Fruit fly (Drosophila melanogaster): ENCODE measurements around the gene CG8945.
A peak's percentile ranks its signal among the peaks of the same experiment; 100 is the strongest.

Gene CG8945

DNA sequence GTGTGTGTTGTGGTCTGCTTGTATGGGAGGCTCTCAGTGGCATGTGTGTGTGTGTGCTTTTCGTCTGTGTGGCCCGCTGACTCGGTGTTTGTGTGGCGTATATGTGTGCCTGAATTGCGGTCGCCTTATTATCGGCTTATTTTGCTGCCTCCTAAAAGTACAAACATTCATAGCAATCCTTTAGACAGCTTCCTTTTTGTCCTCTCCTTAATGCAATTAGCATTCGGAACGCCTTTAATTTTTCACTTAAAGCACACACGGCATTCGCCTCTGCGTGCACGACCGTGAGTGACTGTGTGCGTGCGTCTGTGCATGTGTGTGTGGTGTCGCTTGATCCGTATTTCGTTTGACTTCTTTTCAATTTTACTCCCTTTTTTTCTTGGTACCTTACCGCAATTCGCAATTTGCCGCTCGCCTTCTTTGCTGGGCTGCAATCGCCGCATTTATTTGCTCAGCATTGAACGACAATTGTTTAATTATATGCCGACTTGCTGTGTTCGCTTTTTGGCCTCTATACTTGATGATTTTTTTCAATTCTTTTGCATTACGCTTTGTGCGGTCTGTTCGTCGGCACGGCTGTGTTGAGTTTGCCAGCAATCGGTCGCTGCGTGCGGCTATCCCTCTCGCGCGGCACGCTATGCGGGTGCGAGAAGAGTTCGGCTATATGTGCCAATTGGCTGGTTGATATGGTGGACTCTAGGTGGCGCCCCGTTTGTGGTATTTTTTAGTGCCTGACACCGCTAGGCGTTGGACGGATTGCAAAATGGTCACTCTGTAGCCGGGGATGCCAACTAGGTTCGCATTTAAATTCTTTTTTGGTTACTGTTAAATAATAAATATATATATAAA is 10.0 kb downstream of the CG8945 start, which contains the start of gene wcy (continued):
- TF ChIP-seq CG10209 (GFP tag; optimal IDR thresholded peaks at IDR 0.05), result no peak
- no peak for TF ChIP-seq CG7786 (GFP tag; optimal IDR thresholded peaks at IDR 0.05)
- no peak for TF ChIP-seq Stat92E (GFP tag; optimal IDR thresholded peaks at IDR 0.05)
- TF ChIP-seq Ssrp (tag; optimal IDR thresholded peaks at IDR 0.05), result no peak
- peak; percentile 55 for TF ChIP-seq CG17186 (GFP tag; optimal IDR thresholded peaks at IDR 0.05)
- no peak for TF ChIP-seq chm (GFP tag; IDR thresholded peaks at IDR 0.05)
- no peak for TF ChIP-seq CG3407 (GFP tag; optimal IDR thresholded peaks at IDR 0.05)
- TF ChIP-seq YL-1 (GFP tag; optimal IDR thresholded peaks at IDR 0.05), result peak; percentile 38
- TF ChIP-seq CG15601 (tag; optimal IDR thresholded peaks at IDR 0.05), result no peak
- no peak for TF ChIP-seq trh (GFP tag; optimal IDR thresholded peaks at IDR 0.05)
- no peak for TF ChIP-seq Asciz (GFP tag; optimal IDR thresholded peaks at IDR 0.05)
- TF ChIP-seq Max (GFP tag; optimal IDR thresholded peaks at IDR 0.05), result no peak
- TF ChIP-seq CG33213 (GFP tag; optimal IDR thresholded peaks at IDR 0.05), result peak; percentile 79
- no peak for TF ChIP-seq Aef1 (GFP tag; IDR thresholded peaks at IDR 0.05)
- 0 out of 3 replicates have a peak, but pooled peaks have one; percentile 47 for TF ChIP-seq CG6791 (GFP tag; IDR thresholded peaks at IDR 0.05; ENCODE audit: partially characterized antibody)
- peak; percentile 2 for TF ChIP-seq CG30403 (GFP tag; optimal IDR thresholded peaks at IDR 0.05)
- peak; percentile 44; the same call in 1 of the 2 replicates for TF ChIP-seq NFAT (GFP tag; IDR thresholded peaks at IDR 0.05)
- no peak for TF ChIP-seq tap (tag; optimal IDR thresholded peaks at IDR 0.05)
- peak; percentile 20; the same call in 1 of the 2 replicates for TF ChIP-seq Adf1 (GFP tag; IDR thresholded peaks at IDR 0.05)
- no peak for TF ChIP-seq jumu (GFP tag; optimal IDR thresholded peaks at IDR 0.05)
- no peak for TF ChIP-seq CrebB (tag; optimal IDR thresholded peaks at IDR 0.05)
- TF ChIP-seq schlank (tag; optimal IDR thresholded peaks at IDR 0.05), result no peak
- peak; percentile 21 for TF ChIP-seq CoRest (tag; optimal IDR thresholded peaks at IDR 0.05)
- peak; percentile 17; the same call in 1 of the 3 replicates for TF ChIP-seq jigr1 (GFP tag; IDR thresholded peaks at IDR 0.05)
- TF ChIP-seq sna (GFP tag; IDR thresholded peaks at IDR 0.05; ENCODE audit: partially characterized antibody), result peak; percentile 19; the same call in 1 of the 2 replicates
- peak; percentile 43 for TF ChIP-seq HmgD (GFP tag; optimal IDR thresholded peaks at IDR 0.05)
- TF ChIP-seq CG17802 (tag; optimal IDR thresholded peaks at IDR 0.05), result peak; percentile 1
- peak; percentile 96 for TF ChIP-seq CG8478 (optimal IDR thresholded peaks at IDR 0.05)
- 0 out of 2 replicates have a peak, but pooled peaks have one; percentile 18 for TF ChIP-seq HLH3B (GFP tag; IDR thresholded peaks at IDR 0.05)
- TF ChIP-seq pnt (GFP tag; optimal IDR thresholded peaks at IDR 0.05), result no peak
- TF ChIP-seq pfk (GFP tag; optimal IDR thresholded peaks at IDR 0.05), result no peak
- no peak for TF ChIP-seq ac (GFP tag; optimal IDR thresholded peaks at IDR 0.05)
- no peak for TF ChIP-seq dmrt99B (tag; optimal IDR thresholded peaks at IDR 0.05)
- TF ChIP-seq CG4820 (GFP tag; optimal IDR thresholded peaks at IDR 0.05), result no peak
- TF ChIP-seq dm (GFP tag; optimal IDR thresholded peaks at IDR 0.05), result peak; percentile 53
- peak; percentile 64; the same call in 1 of the 2 replicates for TF ChIP-seq CG42726 (GFP tag; IDR thresholded peaks at IDR 0.05; ENCODE audit: partially characterized antibody)
- peak; percentile 37 for TF ChIP-seq CG7987 (GFP tag; optimal IDR thresholded peaks at IDR 0.05)
- 0 out of 2 replicates have a peak, but pooled peaks have one; percentile 41 for TF ChIP-seq CG11247 (GFP tag; IDR thresholded peaks at IDR 0.05)
- TF ChIP-seq gcm2 (GFP tag; optimal IDR thresholded peaks at IDR 0.05), result no peak
- TF ChIP-seq CG17328 (GFP tag; IDR thresholded peaks at IDR 0.05), result peak; percentile 40; the same call in 1 of the 2 replicates
- TF ChIP-seq bsh (GFP tag; optimal IDR thresholded peaks at IDR 0.05), result no peak
- no peak for TF ChIP-seq CG18764 (GFP tag; optimal IDR thresholded peaks at IDR 0.05)
- TF ChIP-seq CG4282 (GFP tag; optimal IDR thresholded peaks at IDR 0.05), result no peak
- 0 out of 3 replicates have a peak, but pooled peaks have one; percentile 15 for TF ChIP-seq vnd (GFP tag; IDR thresholded peaks at IDR 0.05; ENCODE audit: partially characterized antibody)
- TF ChIP-seq CG8281 (tag; optimal IDR thresholded peaks at IDR 0.05), result no peak
- TF ChIP-seq org-1 (GFP tag; optimal IDR thresholded peaks at IDR 0.05), result no peak
- TF ChIP-seq CG31441 (GFP tag; IDR thresholded peaks at IDR 0.05), result no peak
- no peak for TF ChIP-seq ap (GFP tag; IDR thresholded peaks at IDR 0.05)
